Fruit fly (Drosophila melanogaster) whole organism, wandering third instar larva: ENCODE results near the gene sll.

Source experiments
- CG32264 ChIP-seq: fragments of 200-800 bp; sonication (Bioruptor generic); optimal IDR thresholded peaks from 2 replicates; lab custom pipeline; 2016; ENCODE audit warnings: missing biosample characterization, missing genetic modification characterization
- Dfd ChIP-seq: fragments of >200 bp; optimal IDR thresholded peaks from 2 replicates; lab custom pipeline; 2017; ENCODE audit warnings: missing biosample characterization, missing genetic modification characterization
- Dif ChIP-seq: fragments of 200-275, 200-300 bp; sonication (Bioruptor generic); optimal IDR thresholded peaks from 2 replicates; lab custom pipeline; 2018; ENCODE audit warnings: missing biosample characterization, missing genetic modification characterization; ENCODE audit not compliant: partially characterized antibody
- Mio ChIP-seq: sonication (Bioruptor generic); optimal IDR thresholded peaks from 2 replicates; lab custom pipeline; 2016; ENCODE audit warnings: missing biosample characterization, missing genetic modification characterization
- Myc ChIP-seq: fragments of >200 bp; optimal IDR thresholded peaks from 2 replicates; lab custom pipeline; 2017
- OdsH ChIP-seq: fragments of 200-800 bp; sonication (Bioruptor generic); optimal IDR thresholded peaks from 2 replicates; lab custom pipeline; 2016; ENCODE audit warnings: missing biosample characterization, mild to moderate bottlenecking, missing genetic modification characterization
- brk ChIP-seq: fragments of 200-800 bp; sonication (Bioruptor generic); optimal IDR thresholded peaks from 2 replicates; lab custom pipeline; 2016; ENCODE audit warnings: missing biosample characterization, mild to moderate bottlenecking, missing genetic modification characterization
- dmrt93B ChIP-seq: fragments of 200-800 bp; sonication (Bioruptor generic); optimal IDR thresholded peaks from 2 replicates; lab custom pipeline; 2018; ENCODE audit warnings: missing biosample characterization, mild to moderate bottlenecking, missing genetic modification characterization
- ey ChIP-seq: fragments of 200-800 bp; sonication (Bioruptor generic); optimal IDR thresholded peaks from 2 replicates; lab custom pipeline; 2016; ENCODE audit warnings: missing biosample characterization, missing genetic modification characterization
- h ChIP-seq: fragments of 200-800 bp; sonication (Bioruptor generic); optimal IDR thresholded peaks from 3 replicates; lab custom pipeline; 2016; ENCODE audit warnings: missing biosample characterization, mild to moderate bottlenecking, missing genetic modification characterization
- pan ChIP-seq: fragments of >200 bp; optimal IDR thresholded peaks from 2 replicates; lab custom pipeline; 2017
- tai ChIP-seq: sonication (Bioruptor generic); optimal IDR thresholded peaks from 2 replicates; lab custom pipeline; 2016; ENCODE audit warnings: missing biosample characterization, missing genetic modification characterization

DNA sequence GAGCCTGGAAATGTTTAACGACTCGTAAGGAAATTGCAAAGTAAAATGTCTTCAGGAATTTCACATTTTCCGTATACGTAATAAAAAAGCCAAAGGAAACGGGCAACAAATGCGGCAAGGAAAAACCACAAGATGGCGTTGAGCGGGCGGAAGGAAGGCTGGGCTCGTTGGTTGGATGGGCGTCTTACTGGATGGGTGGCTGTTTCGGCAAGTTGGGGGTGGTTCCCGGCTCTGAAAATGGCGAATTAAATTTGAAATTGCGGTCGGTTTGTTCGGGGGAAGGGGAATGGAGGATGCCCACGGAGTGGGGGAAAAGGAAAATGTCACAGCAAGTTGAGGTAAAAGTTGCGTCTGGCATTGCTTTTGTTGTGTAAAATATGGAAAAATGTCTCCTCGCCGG, 6.2 kb upstream of the sll start:
- no peak for TF ChIP-seq OdsH (GFP tag; lab: Kevin White, UChicago)
- TF ChIP-seq Mio = no peak
- TF ChIP-seq ey = no peak
- TF ChIP-seq Dfd (GFP tag; lab: Kevin White, UChicago) = no peak
- no peak for TF ChIP-seq h (GFP tag; lab: Kevin White, UChicago)
- no peak for TF ChIP-seq Dif (GFP tag; lab: Kevin White, UChicago)
- no peak for TF ChIP-seq pan (lab: Kevin White, UChicago)
- no peak for TF ChIP-seq CG32264
- TF ChIP-seq tai (GFP tag; lab: Kevin White, UChicago) = no peak
- TF ChIP-seq Myc (lab: Kevin White, UChicago) = no peak
- TF ChIP-seq dmrt93B (GFP tag; lab: Kevin White, UChicago) = no peak
- no peak for TF ChIP-seq brk
